Fruit fly (Drosophila melanogaster) whole organism, embryonic: ENCODE results near the gene Secp43.

ENCODE experiments used
- Abd-B ChIP-seq: fragments of 200-800 bp; sonication (Bioruptor generic); optimal IDR thresholded peaks from 2 replicates; lab custom pipeline; 2018; ENCODE audit warnings: missing biosample characterization, mild to moderate bottlenecking, missing genetic modification characterization, moderate library complexity
- Atf6 ChIP-seq: fragments of 200-800 bp; sonication (Bioruptor generic); IDR thresholded peaks from 2 replicates; pipeline ENCODE4 v1.3.6; 2022; ENCODE audit warnings: missing biosample characterization, missing genetic modification characterization
- BEAF-32 ChIP-seq: fragments of 200-800 bp; sonication (Bioruptor generic); optimal IDR thresholded peaks from 3 replicates; lab custom pipeline; 2017; ENCODE audit warnings: missing biosample characterization, missing genetic modification characterization, mild to moderate bottlenecking, moderate library complexity, missing genetic modification reagents
- Bgb ChIP-seq: fragments of 200-800 bp; sonication (Bioruptor generic); IDR thresholded peaks from 2 replicates; pipeline ENCODE4 v1.3.6; 2022; ENCODE audit warnings: missing biosample characterization, missing genetic modification characterization; ENCODE audit not compliant: partially characterized antibody
- Bteb2 ChIP-seq: fragments of 200-800 bp; sonication (Bioruptor generic); optimal IDR thresholded peaks from 2 replicates; lab custom pipeline; 2016; ENCODE audit warnings: missing biosample characterization, missing genetic modification characterization
- CG11456 ChIP-seq: fragments of 200-800 bp; sonication (Bioruptor generic); IDR thresholded peaks from 3 replicates; pipeline ENCODE4 v1.3.6; 2022; ENCODE audit warnings: missing biosample characterization, missing genetic modification characterization
- CG11560 ChIP-seq: fragments of 200-800 bp; sonication (Bioruptor generic); IDR thresholded peaks from 3 replicates; pipeline ENCODE4 v1.3.6; 2022; ENCODE audit warnings: missing biosample characterization, missing genetic modification characterization
- CG12104 ChIP-seq: fragments of 200-800 bp; sonication (Bioruptor generic); optimal IDR thresholded peaks from 3 replicates; lab custom pipeline; 2016; ENCODE audit warnings: missing biosample characterization, missing genetic modification characterization
- CG1603 ChIP-seq: fragments of 200-800 bp; sonication (Bioruptor generic); optimal IDR thresholded peaks from 2 replicates; lab custom pipeline; 2019; ENCODE audit warnings: missing biosample characterization, mild to moderate bottlenecking, missing genetic modification characterization, moderate library complexity
- CG18764 ChIP-seq: fragments of 200-800 bp; sonication (Bioruptor generic); optimal IDR thresholded peaks from 3 replicates; lab custom pipeline; 2016; ENCODE audit warnings: missing biosample characterization, missing genetic modification characterization
- CG2199 ChIP-seq: fragments of 200-800 bp; sonication (Bioruptor generic); IDR thresholded peaks from 3 replicates; pipeline ENCODE4 v1.3.6; 2022; ENCODE audit warnings: missing biosample characterization, missing genetic modification characterization
- CG2889 ChIP-seq: fragments of 200-800 bp; sonication (Bioruptor generic); IDR thresholded peaks from 3 replicates; pipeline ENCODE4 v1.3.6; 2022; ENCODE audit warnings: missing biosample characterization, missing genetic modification characterization
- CG30020 ChIP-seq: fragments of 200-800 bp; optimal IDR thresholded peaks from 2 replicates; lab custom pipeline; 2019; ENCODE audit warnings: missing biosample characterization, mild to moderate bottlenecking, missing genetic modification characterization, moderate library complexity
- CG3995 ChIP-seq: fragments of 200-800 bp; sonication (Bioruptor generic); optimal IDR thresholded peaks from 3 replicates; lab custom pipeline; 2016; ENCODE audit warnings: missing biosample characterization, missing genetic modification characterization
- CG7556 ChIP-seq: fragments of 200-800 bp; sonication (Bioruptor generic); optimal IDR thresholded peaks from 2 replicates; lab custom pipeline; 2017; ENCODE audit warnings: missing biosample characterization, mild to moderate bottlenecking, missing genetic modification characterization
- CG7745 ChIP-seq: fragments of 200-800 bp; sonication (Bioruptor generic); optimal IDR thresholded peaks from 2 replicates; lab custom pipeline; 2018; ENCODE audit warnings: missing biosample characterization, mild to moderate bottlenecking, missing genetic modification characterization, moderate library complexity
- CG7839 ChIP-seq: fragments of 200-800 bp; sonication (Bioruptor generic); optimal IDR thresholded peaks from 3 replicates; lab custom pipeline; 2018; ENCODE audit warnings: missing biosample characterization, mild to moderate bottlenecking, missing genetic modification characterization, moderate library complexity
- CG8924 ChIP-seq: fragments of 200-800 bp; optimal IDR thresholded peaks from 3 replicates; lab custom pipeline; 2019; ENCODE audit warnings: missing biosample characterization, mild to moderate bottlenecking, missing genetic modification characterization, moderate library complexity
- CoRest ChIP-seq: fragments of 200-800 bp; sonication (Bioruptor generic); optimal IDR thresholded peaks from 3 replicates; lab custom pipeline; 2018; ENCODE audit warnings: missing biosample characterization, mild to moderate bottlenecking, missing genetic modification characterization, moderate library complexity
- Dek ChIP-seq: fragments of 200-800 bp; sonication (Bioruptor generic); optimal IDR thresholded peaks from 3 replicates; lab custom pipeline; 2019; ENCODE audit warnings: missing biosample characterization, mild to moderate bottlenecking, missing genetic modification characterization, moderate library complexity
- Dll ChIP-seq: fragments of 200-800 bp; sonication (Bioruptor generic); IDR thresholded peaks from 4 replicates; pipeline ENCODE4 v1.3.6; 2022; ENCODE audit warnings: missing biosample characterization, missing genetic modification characterization; ENCODE audit not compliant: partially characterized antibody
- E2f2 ChIP-seq: fragments of 200-800 bp; sonication (Bioruptor generic); IDR thresholded peaks from 2 replicates; pipeline ENCODE4 v1.3.6; 2022; ENCODE audit warnings: missing biosample characterization, missing genetic modification characterization
- Fer2 ChIP-seq: fragments of 200-800 bp; sonication (Bioruptor generic); optimal IDR thresholded peaks from 2 replicates; lab custom pipeline; 2018; ENCODE audit warnings: missing biosample characterization, mild to moderate bottlenecking, missing genetic modification characterization, moderate library complexity
- Fer3 ChIP-seq: fragments of 200-800 bp; sonication (Bioruptor generic); optimal IDR thresholded peaks from 2 replicates; lab custom pipeline; 2018; ENCODE audit warnings: missing biosample characterization, mild to moderate bottlenecking, missing genetic modification characterization, moderate library complexity
- H15 ChIP-seq: fragments of 200-800 bp; sonication (Bioruptor generic); IDR thresholded peaks from 3 replicates; pipeline ENCODE4 v1.3.6; 2022; ENCODE audit warnings: missing biosample characterization, missing genetic modification characterization
- HLH3B ChIP-seq: fragments of 200-800 bp; sonication (Bioruptor generic); IDR thresholded peaks from 2 replicates; pipeline ENCODE4 v1.3.6; 2022; ENCODE audit warnings: missing biosample characterization, missing genetic modification characterization
- Mad ChIP-seq: fragments of 200-800 bp; sonication (Bioruptor generic); optimal IDR thresholded peaks from 2 replicates; lab custom pipeline; 2016; ENCODE audit warnings: missing biosample characterization, missing genetic modification characterization
- NFAT ChIP-seq: fragments of 200-800 bp; sonication (Bioruptor generic); IDR thresholded peaks from 2 replicates; pipeline ENCODE4 v1.3.6; 2022; ENCODE audit warnings: missing biosample characterization, missing genetic modification characterization
- Neu2 ChIP-seq: fragments of 200-800 bp; sonication (Bioruptor generic); optimal IDR thresholded peaks from 3 replicates; lab custom pipeline; 2016; ENCODE audit warnings: missing biosample characterization, missing genetic modification characterization, borderline replicate concordance
- Trl ChIP-seq, 3 experiments: fragments of >200 bp in 2 of 3; fragments of 200-800 bp in 1 of 3; sonication (Bioruptor generic) in 1 of 3; optimal IDR thresholded peaks; 2 replicates in 1 of 3; 3 replicates in 2 of 3; lab custom pipeline; 2016 to 2017; ENCODE audit warnings: missing biosample characterization in 1 of 3, missing genetic modification characterization in 1 of 3
- ato ChIP-seq: fragments of 200-800 bp; sonication (Bioruptor generic); IDR thresholded peaks from 2 replicates; pipeline ENCODE4 v1.3.6; 2022; ENCODE audit warnings: missing biosample characterization, missing genetic modification characterization; ENCODE audit not compliant: partially characterized antibody
- bsh ChIP-seq, 2 experiments: fragments of 200-800 bp; sonication (Bioruptor generic); optimal IDR thresholded peaks; 2 replicates each; lab custom pipeline; 2017 to 2018; ENCODE audit warnings: mild to moderate bottlenecking in 2 of 2, missing biosample characterization in 2 of 2, missing genetic modification characterization in 2 of 2, moderate library complexity in 1 of 2
- cas ChIP-seq: fragments of 200-800 bp; sonication (Bioruptor generic); IDR thresholded peaks from 2 replicates; pipeline ENCODE4 v1.3.6; 2022; ENCODE audit warnings: missing biosample characterization, missing genetic modification characterization
- chn ChIP-seq: fragments of 200-800 bp; sonication (Bioruptor generic); optimal IDR thresholded peaks from 2 replicates; lab custom pipeline; 2016; ENCODE audit warnings: missing biosample characterization, missing genetic modification characterization
- dysf ChIP-seq: fragments of 200-800 bp; sonication (Bioruptor generic); IDR thresholded peaks from 3 replicates; pipeline ENCODE4 v1.3.6; 2022; ENCODE audit warnings: missing biosample characterization, missing genetic modification characterization
- ftz-f1 ChIP-seq: fragments of 200-800 bp; sonication (Bioruptor generic); optimal IDR thresholded peaks from 2 replicates; lab custom pipeline; 2016; ENCODE audit warnings: missing biosample characterization, missing genetic modification characterization
- gfzf ChIP-seq: fragments of 200-800 bp; sonication (Bioruptor generic); optimal IDR thresholded peaks from 2 replicates; lab custom pipeline; 2016; ENCODE audit warnings: missing biosample characterization, mild to moderate bottlenecking, missing genetic modification characterization, moderate library complexity
- inv ChIP-seq: fragments of 200-800 bp; sonication (Bioruptor generic); IDR thresholded peaks from 2 replicates; pipeline ENCODE4 v1.3.6; 2022; ENCODE audit warnings: missing biosample characterization, missing genetic modification characterization; ENCODE audit not compliant: partially characterized antibody
- sd ChIP-seq: fragments of 200-800 bp; sonication (Bioruptor generic); optimal IDR thresholded peaks from 3 replicates; lab custom pipeline; 2018; ENCODE audit warnings: missing biosample characterization, mild to moderate bottlenecking, missing genetic modification characterization, moderate library complexity
- sens ChIP-seq: fragments of 200-800 bp; sonication (Bioruptor generic); peaks from one replicate; lab custom pipeline; 2016; ENCODE audit warnings: missing biosample characterization, missing genetic modification characterization
- slbo ChIP-seq: fragments of 200-800 bp; sonication (Bioruptor generic); IDR thresholded peaks from 2 replicates; pipeline ENCODE4 v1.3.6; 2022; ENCODE audit warnings: missing biosample characterization, missing genetic modification characterization
- slp2 ChIP-seq: fragments of 200-800 bp; sonication (Bioruptor generic); optimal IDR thresholded peaks from 2 replicates; lab custom pipeline; 2016; ENCODE audit warnings: missing biosample characterization, missing genetic modification characterization
- ssp ChIP-seq: fragments of 200-800 bp; sonication (Bioruptor generic); IDR thresholded peaks from 2 replicates; pipeline ENCODE4 v1.3.6; 2022; ENCODE audit warnings: missing biosample characterization, missing genetic modification characterization
- vfl ChIP-seq: fragments of 200-800 bp; sonication (Bioruptor generic); optimal IDR thresholded peaks from 2 replicates; lab custom pipeline; 2016; ENCODE audit warnings: missing biosample characterization, missing genetic modification characterization
- vvl ChIP-seq: fragments of 200-800 bp; sonication (Bioruptor generic); IDR thresholded peaks from 2 replicates; pipeline ENCODE4 v1.3.6; 2022; ENCODE audit warnings: missing biosample characterization, missing genetic modification characterization
- wdn ChIP-seq: fragments of 200-800 bp; sonication (Bioruptor generic); IDR thresholded peaks from 2 replicates; pipeline ENCODE4 v1.3.6; 2022; ENCODE audit warnings: missing biosample characterization, missing genetic modification characterization
- zen2 ChIP-seq: fragments of 200-800 bp; sonication (Bioruptor generic); IDR thresholded peaks from 3 replicates; pipeline ENCODE4 v1.3.6; 2022; ENCODE audit warnings: missing biosample characterization, missing genetic modification characterization; ENCODE audit not compliant: partially characterized antibody

Secp43 gene

DNA sequence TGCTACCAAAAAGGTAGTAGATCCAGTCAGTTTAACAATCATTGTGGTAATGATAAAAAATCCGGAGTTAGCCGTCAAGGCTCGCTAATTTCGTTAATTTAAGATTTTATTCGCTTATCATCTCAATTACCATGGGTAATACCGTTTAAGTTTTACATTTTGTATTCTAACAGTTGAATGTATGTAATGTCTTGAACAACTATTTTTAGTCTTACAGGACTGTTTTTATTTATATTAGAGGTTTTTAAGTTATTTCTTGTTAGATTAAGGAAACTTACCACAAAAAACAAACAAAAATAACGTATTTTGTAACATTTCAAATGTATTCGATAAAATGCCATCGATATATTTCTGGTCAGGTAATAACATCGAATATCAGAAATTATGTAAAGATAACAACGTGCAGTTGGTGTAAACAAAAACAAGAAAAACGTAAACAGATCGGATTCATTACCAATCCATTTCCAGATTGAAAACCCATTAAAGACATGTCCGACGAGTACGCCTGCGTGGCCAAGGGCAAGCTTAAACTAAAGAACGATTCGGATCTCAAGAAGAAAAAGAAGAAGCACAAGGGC lies 12.2 kb downstream of the Secp43 start, which contains the start of the genes Sfp24F and CG15432 (continued):
- TF ChIP-seq CG12104: no peak
- peak; percentile 62 for TF ChIP-seq BEAF-32 (GFP tag; lab: Kevin White, UChicago)
- TF ChIP-seq CG2199 (GFP tag; lab: Robert Waterston, UW): no peak
- peak; percentile 76 for TF ChIP-seq E2f2 (GFP tag; lab: Robert Waterston, UW)
- TF ChIP-seq CG3995 (GFP tag; lab: Kevin White, UChicago): no peak
- TF ChIP-seq wdn: no peak
- TF ChIP-seq ssp (GFP tag; lab: Robert Waterston, UW): no peak
- peak; percentile 73 for TF ChIP-seq Dll (GFP tag; lab: Robert Waterston, UW)
- peak; percentile 32 for TF ChIP-seq gfzf
- TF ChIP-seq Bgb: peak; percentile 59
- peak; percentile 99 for TF ChIP-seq CG1603 (tag; lab: Kevin White, UChicago)
- TF ChIP-seq vvl (GFP tag; lab: Robert Waterston, UW): no peak
- TF ChIP-seq slp2: peak; percentile 27
- 0 out of 2 replicates have a peak, but pooled peaks have one; percentile 11 for TF ChIP-seq ato
- TF ChIP-seq chn: no peak

dm6 chr2L:4440881-4441737 lies 13.1 kb downstream of the Secp43 start, which contains the start of gene CG15431:
TSS of gene CG15431 (minus strand) at chr2L:4441282.
- peak; percentile 17 for TF ChIP-seq CG18764
- no peak for TF ChIP-seq bsh (GFP tag; optimal IDR thresholded peaks at IDR 0.05; lab: Kevin White, UChicago)
- no peak for TF ChIP-seq CG7745 (tag; lab: Kevin White, UChicago)
- TF ChIP-seq vfl (GFP tag; lab: Kevin White, UChicago): peak; percentile 21
- peak; percentile 79 for TF ChIP-seq CG7556 (GFP tag; lab: Kevin White, UChicago)
- TF ChIP-seq cas (GFP tag; lab: Robert Waterston, UW): no peak
- TF ChIP-seq sd: peak; percentile 67
- no peak for TF ChIP-seq inv
- TF ChIP-seq ftz-f1 (GFP tag; lab: Kevin White, UChicago): peak; percentile 5
- TF ChIP-seq CG2889 (GFP tag; lab: Robert Waterston, UW): peak; percentile 16; the same call in 1 of the 3 replicates
- peak; percentile 47 for TF ChIP-seq CoRest (tag; lab: Kevin White, UChicago)
- TF ChIP-seq Dek (tag; lab: Kevin White, UChicago): peak; percentile 68
- peak; percentile 65; the same call in 2 of the 3 replicates for TF ChIP-seq H15
- TF ChIP-seq Fer2: no peak
- peak; percentile 49 for TF ChIP-seq NFAT
- TF ChIP-seq CG11560 (tag; lab: Robert Waterston, UW): 0 out of 3 replicates have a peak, but pooled peaks have one; percentile 51
- peak; percentile 72 for TF ChIP-seq CG11456 (GFP tag; lab: Robert Waterston, UW)
- peak; percentile 73 to 82 for TF ChIP-seq Trl (optimal IDR thresholded peaks at IDR 0.05; lab: Kevin White, UChicago)
- no peak for TF ChIP-seq Trl (GFP tag; optimal IDR thresholded peaks at IDR 0.05; lab: Kevin White, UChicago)
- peak; percentile 70 for TF ChIP-seq dysf (GFP tag; lab: Robert Waterston, UW)
- TF ChIP-seq CG30020 (tag; lab: Kevin White, UChicago): no peak
- TF ChIP-seq CG8924 (tag; lab: Kevin White, UChicago): peak; percentile 56
- TF ChIP-seq CG7839 (tag; lab: Kevin White, UChicago): peak; percentile 61
- peak; percentile 41 for TF ChIP-seq Mad (GFP tag; lab: Kevin White, UChicago)
- no peak for TF ChIP-seq Neu2 (GFP tag; lab: Kevin White, UChicago)
- peak; percentile 65; the same call in 1 of the 2 replicates for TF ChIP-seq HLH3B
- TF ChIP-seq slbo (GFP tag; lab: Robert Waterston, UW): peak; percentile 78
- TF ChIP-seq Bteb2 (GFP tag; lab: Kevin White, UChicago): peak; percentile 29
- no peak; the same call in 1 of the 3 replicates for TF ChIP-seq zen2
- peak; percentile 80 for TF ChIP-seq Atf6 (GFP tag; lab: Robert Waterston, UW)
- peak; percentile 59 for TF ChIP-seq Fer3 (tag; lab: Kevin White, UChicago)
- TF ChIP-seq Abd-B (GFP tag; lab: Kevin White, UChicago): no peak
- TF ChIP-seq sens (GFP tag; lab: Kevin White, UChicago): peak; percentile 82
